Fruit fly (Drosophila melanogaster) S2 (cell line): ENCODE data around the gene CG12259.

ENCODE experiments used
- CG8478 ChIP-seq: fragments of >200 bp; optimal IDR thresholded peaks from 2 replicates; lab custom pipeline; 2018
- CTCF ChIP-seq, 2 experiments: fragments of >200 bp; optimal IDR thresholded peaks; 2 replicates each; lab custom pipeline; 2018

- TF ChIP-seq CTCF (optimal IDR thresholded peaks at IDR 0.05; lab: Kevin White, UChicago) (no peak), CG8478 (lab: Kevin White, UChicago) (no peak)
Measured at dm6 chr3R:27937752-27938694, 17.1 kb upstream of the CG12259 start, which contains the start of the genes NSD and BOD1.
